Fruit fly (Drosophila melanogaster): ENCODE data around the gene CG15760.

CG15760 gene

DNA sequence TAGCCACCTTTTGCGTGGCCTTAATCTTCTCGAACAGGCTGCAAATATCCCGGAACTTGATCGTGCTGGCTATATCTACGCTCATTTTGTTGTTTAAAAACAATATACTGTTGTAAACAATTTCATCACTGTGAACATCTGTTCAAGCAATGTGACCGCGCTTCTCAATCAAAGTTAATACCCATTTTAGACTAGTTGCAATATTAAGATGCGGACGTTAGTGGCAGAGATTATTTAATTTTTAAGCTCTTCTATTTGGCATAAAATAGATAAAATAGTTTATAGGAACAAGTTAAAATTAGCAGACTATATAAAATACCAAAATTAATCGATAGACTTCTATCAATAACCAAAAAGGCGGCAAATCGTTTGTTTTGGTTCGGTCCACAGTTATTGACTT lies 1.8 kb upstream of the CG15760 start, which contains the start of the genes DNAlig4 and CG11164:
DNAlig4 (minus strand) TSS at position 156 of the 400 bp plus-strand sequence.
CG11164 (plus strand) TSS at position 359 of the 400 bp plus-strand sequence.
- TF ChIP-seq Rel (GFP tag; optimal IDR thresholded peaks at IDR 0.05) (no peak), Rel (tag; optimal IDR thresholded peaks at IDR 0.05) (no peak), Mio (GFP tag; optimal IDR thresholded peaks at IDR 0.05) (no peak), OdsH (GFP tag; optimal IDR thresholded peaks at IDR 0.05) (no peak), Jra (GFP tag; optimal IDR thresholded peaks at IDR 0.05) (no peak), dl (GFP tag; optimal IDR thresholded peaks at IDR 0.05; ENCODE audit: insufficient read depth in 1 of 2, partially characterized antibody in 2 of 2) (no peak), tai (GFP tag; optimal IDR thresholded peaks at IDR 0.05) (no peak), N (GFP tag; optimal IDR thresholded peaks at IDR 0.05) (no peak), h (GFP tag; optimal IDR thresholded peaks at IDR 0.05) (no peak), CG32264 (GFP tag; optimal IDR thresholded peaks at IDR 0.05) (no peak), psq (GFP tag; optimal IDR thresholded peaks at IDR 0.05) (no peak), CG9705 (GFP tag; optimal IDR thresholded peaks at IDR 0.05) (no peak), fru (GFP tag; optimal IDR thresholded peaks at IDR 0.05) (no peak), dmrt93B (GFP tag; optimal IDR thresholded peaks at IDR 0.05) (no peak), Sp1 (GFP tag; optimal IDR thresholded peaks at IDR 0.05) (no peak), sv (GFP tag; optimal IDR thresholded peaks at IDR 0.05) (no peak), Dif (GFP tag; optimal IDR thresholded peaks at IDR 0.05; ENCODE audit: partially characterized antibody) (no peak), usp (GFP tag; optimal IDR thresholded peaks at IDR 0.05) (no peak), dsf (GFP tag; optimal IDR thresholded peaks at IDR 0.05; ENCODE audit: borderline replicate concordance) (no peak)

DNA sequence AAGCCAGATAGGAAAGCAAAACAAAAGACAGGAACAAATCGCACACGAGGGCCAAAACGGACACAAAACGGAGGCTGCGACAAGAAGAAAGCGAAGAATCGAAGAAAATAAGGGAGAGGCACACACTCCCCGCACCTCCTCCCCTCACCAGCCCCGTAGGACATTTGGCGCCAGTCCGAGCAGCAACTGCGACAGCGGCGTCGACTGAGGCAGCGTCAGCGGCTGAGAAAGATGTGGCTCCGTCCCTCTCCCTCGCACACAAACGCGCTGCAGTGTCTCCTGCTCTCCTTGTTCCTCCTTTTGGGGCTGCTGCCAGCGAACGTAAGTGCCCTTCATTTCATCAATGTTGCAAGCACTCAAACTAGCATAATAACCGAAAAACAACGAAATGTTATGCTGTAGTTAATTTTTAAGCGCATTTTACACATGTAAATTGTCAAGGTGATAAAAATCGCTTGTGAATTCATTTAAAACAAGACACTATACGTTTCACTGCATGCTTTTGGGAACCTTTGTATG lies 889 bp downstream of the CG15760 start:
- TF ChIP-seq tai (GFP tag; optimal IDR thresholded peaks at IDR 0.05) (no peak), psq (GFP tag; optimal IDR thresholded peaks at IDR 0.05) (peak; percentile 18)

DNA sequence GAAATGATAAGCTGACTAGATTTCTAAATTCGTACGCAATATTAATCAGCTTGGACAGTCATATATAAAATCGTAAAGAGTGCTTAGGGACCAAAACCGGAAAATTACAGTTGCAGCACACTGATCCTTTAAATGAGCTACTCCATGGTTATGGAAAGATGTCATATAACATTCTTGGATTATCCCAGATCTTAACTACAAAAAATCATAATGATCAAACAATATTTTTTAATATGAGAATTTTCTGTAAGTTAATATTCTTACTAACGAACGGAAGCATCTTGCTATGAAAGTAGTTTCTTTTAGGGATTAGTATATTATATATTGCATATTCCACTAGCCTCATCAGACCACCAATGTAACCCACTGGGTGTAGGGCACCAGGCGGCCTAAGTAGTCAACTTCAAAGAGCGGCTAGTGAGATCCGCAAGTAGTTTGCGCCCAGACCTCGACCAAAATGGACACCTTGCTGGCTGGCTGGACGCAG lies 7.0 kb downstream of the CG15760 start, which contains the start of gene CG11162:
CG11162 (plus strand) TSS at position 437 of the 487 bp plus-strand sequence.
- peak; percentile 56 for TF ChIP-seq ey (GFP tag; optimal IDR thresholded peaks at IDR 0.05)
- no peak for TF ChIP-seq Dfd (GFP tag; optimal IDR thresholded peaks at IDR 0.05)
- peak in 1 of 2 experiments; percentile 65 for TF ChIP-seq foxo (GFP tag; optimal IDR thresholded peaks at IDR 0.05)
- peak; percentile 29 for TF ChIP-seq Sp1 (GFP tag; optimal IDR thresholded peaks at IDR 0.05)
- TF ChIP-seq rgr (GFP tag; optimal IDR thresholded peaks at IDR 0.05) = peak; percentile 54
- TF ChIP-seq psq (GFP tag; optimal IDR thresholded peaks at IDR 0.05) = no peak
- no peak for TF ChIP-seq CrebA (GFP tag; optimal IDR thresholded peaks at IDR 0.05; ENCODE audit: borderline replicate concordance)
- peak; percentile 2 for TF ChIP-seq br (GFP tag; optimal IDR thresholded peaks at IDR 0.05)
- TF ChIP-seq h (GFP tag; optimal IDR thresholded peaks at IDR 0.05) = peak; percentile 59
- TF ChIP-seq sv (GFP tag; optimal IDR thresholded peaks at IDR 0.05) = no peak
- TF ChIP-seq fru (GFP tag; optimal IDR thresholded peaks at IDR 0.05) = peak; percentile 66
- peak; percentile 46 for TF ChIP-seq OdsH (GFP tag; optimal IDR thresholded peaks at IDR 0.05)
- no peak for TF ChIP-seq GATAd (GFP tag; optimal IDR thresholded peaks at IDR 0.05)
- TF ChIP-seq HLH106 (tag; optimal IDR thresholded peaks at IDR 0.05) = peak; percentile 33
- TF ChIP-seq Abd-B (GFP tag; optimal IDR thresholded peaks at IDR 0.05) = no peak

DNA sequence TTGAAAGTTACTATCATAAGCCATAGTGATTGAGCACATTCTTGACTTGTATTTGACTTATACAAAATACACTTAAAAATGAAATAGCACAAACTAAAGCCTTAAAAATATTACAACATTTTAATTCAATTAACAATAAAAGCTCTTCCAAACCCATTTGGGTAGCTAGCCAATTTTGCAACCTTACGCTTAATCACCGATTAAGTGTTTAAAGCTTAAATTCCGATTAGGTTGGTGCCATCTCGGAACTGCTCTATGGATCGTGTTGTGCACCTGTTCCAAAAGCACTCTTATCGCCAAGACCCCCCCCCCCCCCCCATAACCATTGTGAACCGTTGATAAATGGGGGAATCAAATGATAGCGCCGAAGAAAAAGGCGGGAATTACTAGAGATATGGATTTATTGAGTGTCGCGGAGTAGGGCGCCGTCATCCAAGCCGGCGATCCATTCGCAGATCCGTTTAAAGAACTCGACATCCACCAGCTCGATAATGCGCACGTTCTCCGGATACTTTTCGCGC lies 8.5 kb downstream of the CG15760 start:
- TF ChIP-seq sv (GFP tag; optimal IDR thresholded peaks at IDR 0.05) = no peak
- no peak for TF ChIP-seq fru (GFP tag; optimal IDR thresholded peaks at IDR 0.05)
- no peak for TF ChIP-seq Rel (GFP tag; optimal IDR thresholded peaks at IDR 0.05)
- peak; percentile 99 for TF ChIP-seq Rel (tag; optimal IDR thresholded peaks at IDR 0.05)

DNA sequence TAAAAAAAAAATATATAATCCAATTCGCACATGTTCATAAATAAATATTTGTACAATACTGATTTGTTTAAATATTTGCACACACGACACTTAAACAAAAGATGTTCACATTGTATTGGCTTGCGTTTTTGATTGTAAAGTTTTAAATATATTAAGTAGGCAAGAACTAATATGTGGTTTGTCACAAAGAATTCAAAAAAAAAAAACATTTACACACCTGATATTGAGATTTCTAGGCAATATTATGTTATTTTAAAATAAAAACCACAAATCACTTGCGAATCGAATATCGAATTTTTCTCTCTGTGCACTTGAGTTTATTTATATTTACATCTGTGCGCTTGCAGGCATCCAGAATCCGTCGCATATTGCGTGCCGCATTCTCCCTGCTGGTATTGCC lies 10.1 kb downstream of the CG15760 start:
- TF ChIP-seq N (GFP tag; optimal IDR thresholded peaks at IDR 0.05) (no peak), Abd-B (GFP tag; optimal IDR thresholded peaks at IDR 0.05) (no peak), woc (GFP tag; optimal IDR thresholded peaks at IDR 0.05) (peak; percentile 27), lola (GFP tag; optimal IDR thresholded peaks at IDR 0.05) (no peak), pan (optimal IDR thresholded peaks at IDR 0.05) (no peak), usp (GFP tag; optimal IDR thresholded peaks at IDR 0.05) (no peak), dmrt93B (GFP tag; optimal IDR thresholded peaks at IDR 0.05) (peak; percentile 45), CrebA (GFP tag; optimal IDR thresholded peaks at IDR 0.05; ENCODE audit: borderline replicate concordance) (no peak), jim (GFP tag; optimal IDR thresholded peaks at IDR 0.05) (no peak), Hnf4 (GFP tag; optimal IDR thresholded peaks at IDR 0.05) (peak; percentile 62), sv (GFP tag; optimal IDR thresholded peaks at IDR 0.05) (no peak), CG32264 (GFP tag; optimal IDR thresholded peaks at IDR 0.05) (peak; percentile 9), Dif (GFP tag; optimal IDR thresholded peaks at IDR 0.05; ENCODE audit: partially characterized antibody) (no peak), br (GFP tag; optimal IDR thresholded peaks at IDR 0.05) (peak; percentile 44), brk (GFP tag; optimal IDR thresholded peaks at IDR 0.05) (peak; percentile 19), OdsH (GFP tag; optimal IDR thresholded peaks at IDR 0.05) (peak; percentile 68), rgr (GFP tag; optimal IDR thresholded peaks at IDR 0.05) (peak; percentile 74), Dfd (GFP tag; optimal IDR thresholded peaks at IDR 0.05) (no peak), CG9705 (GFP tag; optimal IDR thresholded peaks at IDR 0.05) (peak; percentile 11), psq (GFP tag; optimal IDR thresholded peaks at IDR 0.05) (peak; percentile 49), Mio (GFP tag; optimal IDR thresholded peaks at IDR 0.05) (no peak), foxo (GFP tag; optimal IDR thresholded peaks at IDR 0.05) (peak in 1 of 2 experiments; percentile 75), Sp1 (GFP tag; optimal IDR thresholded peaks at IDR 0.05) (peak; percentile 73), Jra (GFP tag; optimal IDR thresholded peaks at IDR 0.05) (no peak), GATAd (GFP tag; optimal IDR thresholded peaks at IDR 0.05) (no peak), HLH106 (tag; optimal IDR thresholded peaks at IDR 0.05) (peak; percentile 52), sage (GFP tag; optimal IDR thresholded peaks at IDR 0.05) (no peak), h (GFP tag; optimal IDR thresholded peaks at IDR 0.05) (peak; percentile 78), Myc (optimal IDR thresholded peaks at IDR 0.05) (no peak), fru (GFP tag; optimal IDR thresholded peaks at IDR 0.05) (peak; percentile 70), tai (GFP tag; optimal IDR thresholded peaks at IDR 0.05) (no peak)
